Fruit fly (Drosophila melanogaster) whole organism, embryonic: Measurements from ENCODE around the gene Dbx.

ENCODE experiments used
- Ada2b ChIP-seq: fragments of 200-800 bp; sonication (Bioruptor generic); IDR thresholded peaks from 2 replicates; pipeline ENCODE4 v1.3.6; 2022; ENCODE audit warnings: missing biosample characterization, missing genetic modification characterization
- Bteb2 ChIP-seq: fragments of 200-800 bp; sonication (Bioruptor generic); optimal IDR thresholded peaks from 2 replicates; lab custom pipeline; 2016; ENCODE audit warnings: missing biosample characterization, missing genetic modification characterization
- CG10565 ChIP-seq: fragments of 200-800 bp; sonication (Bioruptor generic); optimal IDR thresholded peaks from 3 replicates; lab custom pipeline; 2016; ENCODE audit warnings: missing biosample characterization, mild to moderate bottlenecking, missing genetic modification characterization
- CG13424 ChIP-seq: fragments of 200-800 bp; sonication (Bioruptor generic); optimal IDR thresholded peaks from 2 replicates; lab custom pipeline; 2019; ENCODE audit warnings: missing biosample characterization, mild to moderate bottlenecking, missing genetic modification characterization, moderate library complexity
- CG15073 ChIP-seq: fragments of 200-800 bp; sonication (Bioruptor generic); optimal IDR thresholded peaks from 2 replicates; lab custom pipeline; 2016; ENCODE audit warnings: missing biosample characterization, missing genetic modification characterization
- CG17385 ChIP-seq: fragments of 200-800 bp; sonication (Bioruptor generic); optimal IDR thresholded peaks from 3 replicates; lab custom pipeline; 2018; ENCODE audit warnings: missing biosample characterization, mild to moderate bottlenecking, missing genetic modification characterization
- CG18764 ChIP-seq: fragments of 200-800 bp; sonication (Bioruptor generic); optimal IDR thresholded peaks from 3 replicates; lab custom pipeline; 2016; ENCODE audit warnings: missing biosample characterization, missing genetic modification characterization
- CG2199 ChIP-seq: fragments of 200-800 bp; sonication (Bioruptor generic); IDR thresholded peaks from 3 replicates; pipeline ENCODE4 v1.3.6; 2022; ENCODE audit warnings: missing biosample characterization, missing genetic modification characterization
- CG2202 ChIP-seq: fragments of 200-800 bp; sonication (Bioruptor generic); optimal IDR thresholded peaks from 2 replicates; lab custom pipeline; 2018; ENCODE audit warnings: missing biosample characterization, mild to moderate bottlenecking, missing genetic modification characterization
- CG31365 ChIP-seq: fragments of 200-800 bp; sonication (Bioruptor generic); optimal IDR thresholded peaks from 2 replicates; lab custom pipeline; 2018; ENCODE audit warnings: missing biosample characterization, mild to moderate bottlenecking, missing genetic modification characterization
- CG31441 ChIP-seq: fragments of 200-800 bp; sonication (Bioruptor generic); IDR thresholded peaks from 2 replicates; pipeline ENCODE4 v1.3.6; 2022; ENCODE audit warnings: missing biosample characterization, missing genetic modification characterization
- CG3281 ChIP-seq: fragments of 200-800 bp; sonication (Bioruptor generic); optimal IDR thresholded peaks from 3 replicates; lab custom pipeline; 2017; ENCODE audit warnings: missing biosample characterization, mild to moderate bottlenecking, missing genetic modification characterization
- CG33213 ChIP-seq: fragments of 200-800 bp; sonication (Bioruptor generic); optimal IDR thresholded peaks from 3 replicates; lab custom pipeline; 2016; ENCODE audit warnings: missing biosample characterization, missing genetic modification characterization
- CG33557 ChIP-seq: fragments of 200-800 bp; sonication (Bioruptor generic); optimal IDR thresholded peaks from 2 replicates; lab custom pipeline; 2019; ENCODE audit warnings: missing biosample characterization, mild to moderate bottlenecking, missing genetic modification characterization, moderate library complexity
- CG34376 ChIP-seq: fragments of 200-800 bp; sonication (Bioruptor generic); optimal IDR thresholded peaks from 2 replicates; lab custom pipeline; 2018; ENCODE audit warnings: missing biosample characterization, mild to moderate bottlenecking, missing genetic modification characterization
- CG5245 ChIP-seq: fragments of 200-800 bp; sonication (Bioruptor generic); optimal IDR thresholded peaks from 3 replicates; lab custom pipeline; 2016; ENCODE audit warnings: missing biosample characterization, missing genetic modification characterization
- CG6791 ChIP-seq: fragments of 200-800 bp; sonication (Bioruptor generic); IDR thresholded peaks from 3 replicates; pipeline ENCODE4 v1.3.6; 2022; ENCODE audit warnings: missing biosample characterization, missing genetic modification characterization; ENCODE audit not compliant: partially characterized antibody
- CG9797 ChIP-seq: fragments of 200-800 bp; sonication (Bioruptor generic); optimal IDR thresholded peaks from 3 replicates; lab custom pipeline; 2018; ENCODE audit warnings: missing biosample characterization, mild to moderate bottlenecking, missing genetic modification characterization
- CG9817 ChIP-seq: fragments of 200-800 bp; sonication (Bioruptor generic); optimal IDR thresholded peaks from 2 replicates; lab custom pipeline; 2018; ENCODE audit warnings: missing biosample characterization, mild to moderate bottlenecking, missing genetic modification characterization, moderate library complexity
- CHES-1-like ChIP-seq: fragments of 200-800 bp; sonication (Bioruptor generic); optimal IDR thresholded peaks from 2 replicates; lab custom pipeline; 2016; ENCODE audit warnings: missing biosample characterization, missing genetic modification characterization
- Deaf1 ChIP-seq: fragments of 200-800 bp; optimal IDR thresholded peaks from 3 replicates; lab custom pipeline; 2019; ENCODE audit warnings: missing biosample characterization, mild to moderate bottlenecking, missing genetic modification characterization, moderate library complexity
- Eip74EF ChIP-seq, 2 experiments: fragments of 200-800 bp in 1 of 2; fragments of >200 bp in 1 of 2; sonication (Bioruptor generic) in 1 of 2; optimal IDR thresholded peaks; 2 replicates each; lab custom pipeline; 2017 to 2019; ENCODE audit warnings: missing biosample characterization in 2 of 2, missing genetic modification characterization in 2 of 2, mild to moderate bottlenecking in 1 of 2, moderate library complexity in 1 of 2
- Ets65A ChIP-seq: fragments of 200-800 bp; sonication (Bioruptor generic); peaks from one replicate; lab custom pipeline; 2016; ENCODE audit warnings: missing biosample characterization, missing genetic modification characterization
- Gsc ChIP-seq: fragments of 200-800 bp; sonication (Bioruptor generic); IDR thresholded peaks from 2 replicates; pipeline ENCODE4 v1.3.6; 2022; ENCODE audit warnings: missing biosample characterization, missing genetic modification characterization
- HHEX ChIP-seq: fragments of 200-800 bp; sonication (Bioruptor generic); optimal IDR thresholded peaks from 3 replicates; lab custom pipeline; 2017; ENCODE audit warnings: missing biosample characterization, mild to moderate bottlenecking, missing genetic modification characterization, missing genetic modification reagents
- HLHmδ ChIP-seq: fragments of 200-800 bp; sonication (Bioruptor generic); optimal IDR thresholded peaks from 2 replicates; lab custom pipeline; 2018; ENCODE audit warnings: missing biosample characterization, mild to moderate bottlenecking, missing genetic modification characterization, moderate library complexity
- HmgD ChIP-seq: fragments of 200-800 bp; sonication (Bioruptor generic); optimal IDR thresholded peaks from 3 replicates; lab custom pipeline; 2016; ENCODE audit warnings: missing biosample characterization, missing genetic modification characterization
- HmgZ ChIP-seq: fragments of 200-800 bp; sonication (Bioruptor generic); optimal IDR thresholded peaks from 2 replicates; lab custom pipeline; 2018; ENCODE audit warnings: missing biosample characterization, mild to moderate bottlenecking, missing genetic modification characterization
- Jarid2 ChIP-seq: fragments of 200-800 bp; sonication (Bioruptor generic); optimal IDR thresholded peaks from 3 replicates; lab custom pipeline; 2017; ENCODE audit warnings: mild to moderate bottlenecking, missing biosample characterization, missing genetic modification reagents, missing genetic modification characterization
- Med ChIP-seq: fragments of 200-800 bp; sonication (Bioruptor generic); peaks from one replicate; lab custom pipeline; 2016; ENCODE audit warnings: missing biosample characterization, missing genetic modification characterization, mild to moderate bottlenecking, inconsistent platforms, moderate library complexity
- Meics ChIP-seq: fragments of 200-800 bp; sonication (Bioruptor generic); optimal IDR thresholded peaks from 2 replicates; lab custom pipeline; 2017; ENCODE audit warnings: missing biosample characterization, mild to moderate bottlenecking, missing genetic modification characterization
- Mes4 ChIP-seq: fragments of 200-800 bp; sonication (Bioruptor generic); optimal IDR thresholded peaks from 2 replicates; lab custom pipeline; 2016; ENCODE audit warnings: missing biosample characterization, missing genetic modification characterization
- Mrtf ChIP-seq: fragments of 200-800 bp; sonication (Bioruptor generic); IDR thresholded peaks from 3 replicates; pipeline ENCODE4 v1.3.6; 2022; ENCODE audit warnings: missing biosample characterization, missing genetic modification characterization
- TFAM ChIP-seq: fragments of 200-800 bp; sonication (Bioruptor generic); optimal IDR thresholded peaks from 2 replicates; lab custom pipeline; 2017; ENCODE audit warnings: missing biosample characterization, missing genetic modification characterization, inconsistent platforms
- Usf ChIP-seq: fragments of 200-800 bp; sonication (Bioruptor generic); optimal IDR thresholded peaks from 2 replicates; lab custom pipeline; 2017; ENCODE audit warnings: missing genotype, missing biosample characterization, missing genetic modification characterization
- Vsx1 ChIP-seq: fragments of 200-800 bp; sonication (Bioruptor generic); optimal IDR thresholded peaks from 2 replicates; lab custom pipeline; 2017; ENCODE audit warnings: missing biosample characterization, mild to moderate bottlenecking, missing genetic modification characterization, missing genetic modification reagents
- abd-A ChIP-seq: fragments of 200-800 bp; sonication (Bioruptor generic); optimal IDR thresholded peaks from 3 replicates; lab custom pipeline; 2019; ENCODE audit warnings: missing biosample characterization, mild to moderate bottlenecking, missing genetic modification characterization, moderate library complexity
- bab2 ChIP-seq: fragments of 200-800 bp; sonication (Bioruptor generic); optimal IDR thresholded peaks from 2 replicates; lab custom pipeline; 2016; ENCODE audit warnings: missing biosample characterization, missing genetic modification characterization
- bigmax ChIP-seq: fragments of 200-800 bp; sonication (Bioruptor generic); optimal IDR thresholded peaks from 2 replicates; lab custom pipeline; 2018; ENCODE audit warnings: missing biosample characterization, mild to moderate bottlenecking, missing genetic modification characterization
- chn ChIP-seq: fragments of 200-800 bp; sonication (Bioruptor generic); optimal IDR thresholded peaks from 2 replicates; lab custom pipeline; 2016; ENCODE audit warnings: missing biosample characterization, missing genetic modification characterization
- disco-r ChIP-seq: fragments of 200-800 bp; sonication (Bioruptor generic); optimal IDR thresholded peaks from 2 replicates; lab custom pipeline; 2016; ENCODE audit warnings: missing biosample characterization, missing genetic modification characterization
- gem ChIP-seq: fragments of 200-800 bp; sonication (Bioruptor generic); optimal IDR thresholded peaks from 2 replicates; lab custom pipeline; 2019; ENCODE audit warnings: missing biosample characterization, mild to moderate bottlenecking, missing genetic modification characterization, moderate library complexity
- kah ChIP-seq: fragments of 200-800 bp; sonication (Bioruptor generic); optimal IDR thresholded peaks from 2 replicates; lab custom pipeline; 2018; ENCODE audit warnings: missing biosample characterization, mild to moderate bottlenecking, missing genetic modification characterization
- prd ChIP-seq, 3 experiments: fragments of >200 bp in 2 of 3; fragments of 200-800 bp in 1 of 3; sonication (Bioruptor generic) in 1 of 3; optimal IDR thresholded peaks in 2 of 3; IDR thresholded peaks in 1 of 3; 2 replicates in 2 of 3; 3 replicates in 1 of 3; pipeline versions ENCODE4 v1.3.6 to Lab custom; 2017 to 2022; ENCODE audit warnings: missing biosample characterization in 1 of 3, missing genetic modification characterization in 1 of 3
- sens-2 ChIP-seq: fragments of 200-800 bp; sonication (Bioruptor generic); IDR thresholded peaks from 2 replicates; pipeline ENCODE4 v1.3.6; 2022; ENCODE audit warnings: missing biosample characterization, missing genetic modification characterization
- sug ChIP-seq: fragments of 200-800 bp; optimal IDR thresholded peaks from 2 replicates; lab custom pipeline; 2019; ENCODE audit warnings: missing biosample characterization, mild to moderate bottlenecking, missing genetic modification characterization, moderate library complexity
- tll ChIP-seq, 2 experiments: fragments of 200-800 bp in 1 of 2; fragments of >200 bp in 1 of 2; sonication (Bioruptor generic) in 1 of 2; optimal IDR thresholded peaks; 2 replicates each; lab custom pipeline; 2017 to 2019; ENCODE audit warnings: missing biosample characterization in 2 of 2, missing genetic modification characterization in 2 of 2, mild to moderate bottlenecking in 1 of 2, moderate library complexity in 1 of 2
- vfl ChIP-seq: fragments of 200-800 bp; sonication (Bioruptor generic); optimal IDR thresholded peaks from 2 replicates; lab custom pipeline; 2016; ENCODE audit warnings: missing biosample characterization, missing genetic modification characterization
- wor ChIP-seq: fragments of 200-800 bp; sonication (Bioruptor generic); IDR thresholded peaks from 2 replicates; pipeline ENCODE4 v1.3.6; 2022; ENCODE audit warnings: missing biosample characterization, missing genetic modification characterization

The Dbx gene

DNA sequence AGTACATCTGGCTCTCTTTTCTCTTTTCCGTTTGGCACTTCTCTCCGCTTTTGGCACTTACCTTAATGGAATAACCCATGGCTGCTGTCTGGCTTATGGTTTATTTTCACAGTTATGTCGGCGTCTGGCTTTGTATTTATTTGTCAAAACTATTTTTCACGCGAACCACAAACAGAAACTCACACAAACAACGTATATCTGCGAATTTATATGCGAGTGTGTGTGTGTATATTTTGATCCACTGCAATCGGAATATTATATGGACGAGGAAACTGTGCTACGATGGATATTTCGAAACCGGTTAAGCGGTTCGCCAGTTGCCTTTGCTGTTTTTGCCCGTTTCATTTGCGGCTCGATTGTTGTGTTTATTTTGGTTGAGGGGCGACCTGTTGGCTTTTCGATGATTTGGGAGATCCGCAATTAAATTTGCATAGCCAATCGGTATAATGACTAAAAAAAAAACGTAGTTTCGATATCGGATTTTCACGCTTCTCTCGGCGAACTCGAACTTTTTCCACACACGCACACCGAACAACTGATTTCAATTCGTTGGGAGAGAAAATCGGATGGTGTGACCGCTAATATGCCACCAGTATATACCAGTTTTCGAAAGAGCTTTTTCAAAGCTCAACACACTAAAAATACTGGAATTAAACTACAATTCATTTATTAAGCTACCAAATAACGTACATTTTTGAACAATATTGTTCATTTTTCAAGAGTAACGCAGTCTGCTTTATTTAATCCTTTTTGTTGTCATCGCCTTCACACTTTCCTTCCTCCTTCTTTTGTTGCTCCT, 48.6 kb downstream of the Dbx start, which contains the start of gene CG1927 (continued):
- TF ChIP-seq CG10565 (GFP tag; lab: Kevin White, UChicago) (no peak), Deaf1 (tag; lab: Kevin White, UChicago) (peak; percentile 8), Vsx1 (no peak), CG33213 (no peak), Gsc (GFP tag; lab: Robert Waterston, UW) (no peak), Mrtf (no peak), wor (GFP tag; lab: Robert Waterston, UW) (no peak), Mes4 (GFP tag; lab: Kevin White, UChicago) (no peak), Usf (no peak), CG34376 (GFP tag; lab: Kevin White, UChicago) (no peak), Ada2b (GFP tag; lab: Robert Waterston, UW) (no peak), Jarid2 (peak; percentile 86), HmgD (GFP tag; lab: Kevin White, UChicago) (no peak), TFAM (GFP tag; lab: Kevin White, UChicago) (no peak), tll (GFP tag; optimal IDR thresholded peaks at IDR 0.05; lab: Kevin White, UChicago) (no peak), CG3281 (GFP tag; lab: Kevin White, UChicago) (no peak), Meics (GFP tag; lab: Kevin White, UChicago) (no peak), vfl (GFP tag; lab: Kevin White, UChicago) (no peak), CG15073 (GFP tag; lab: Kevin White, UChicago) (no peak), kah (GFP tag; lab: Kevin White, UChicago) (no peak), CG33557 (GFP tag; lab: Kevin White, UChicago) (no peak), CG17385 (GFP tag; lab: Kevin White, UChicago) (peak; percentile 26), CHES-1-like (GFP tag; lab: Kevin White, UChicago) (no peak), bab2 (no peak), CG2199 (GFP tag; lab: Robert Waterston, UW) (no peak), sug (tag; lab: Kevin White, UChicago) (no peak), CG9817 (tag; lab: Kevin White, UChicago) (no peak), CG2202 (tag; lab: Kevin White, UChicago) (no peak), CG13424 (tag; lab: Kevin White, UChicago) (no peak), disco-r (no peak), CG31365 (no peak), Bteb2 (no peak), CG9797 (GFP tag; lab: Kevin White, UChicago) (peak; percentile 28), gem (tag; lab: Kevin White, UChicago) (no peak), HHEX (no peak), HLHmδ (GFP tag; lab: Kevin White, UChicago) (no peak), Eip74EF (GFP tag; optimal IDR thresholded peaks at IDR 0.05; lab: Kevin White, UChicago) (peak in 1 of 2 experiments; percentile 35), bigmax (GFP tag; lab: Kevin White, UChicago) (no peak), CG31441 (no peak), HmgZ (tag; lab: Kevin White, UChicago) (no peak), Med (GFP tag; lab: Kevin White, UChicago) (peak; percentile 82), prd (optimal IDR thresholded peaks at IDR 0.05; lab: Kevin White, UChicago) (no peak), prd (GFP tag; IDR thresholded peaks at IDR 0.05; lab: Robert Waterston, UW) (no peak), CG18764 (no peak), abd-A (tag; lab: Kevin White, UChicago) (peak; percentile 47), chn (no peak), CG5245 (GFP tag; lab: Kevin White, UChicago) (no peak), Ets65A (GFP tag; lab: Kevin White, UChicago) (no peak), sens-2 (GFP tag; lab: Robert Waterston, UW) (no peak), CG6791 (GFP tag; lab: Robert Waterston, UW) (no peak)
